Fruit fly (Drosophila melanogaster) whole organism, prepupa: ENCODE data around the gene CG8861.

Source experiments
- CG11294 ChIP-seq: fragments of 200-800 bp; sonication (Bioruptor generic); IDR thresholded peaks from 2 replicates; pipeline ENCODE4 v1.3.6; 2022; ENCODE audit warnings: missing biosample characterization, missing genetic modification characterization
- CG11762 ChIP-seq: fragments of 200-800 bp; sonication (Bioruptor generic); optimal IDR thresholded peaks from 3 replicates; lab custom pipeline; 2016; ENCODE audit warnings: missing biosample characterization, missing genetic modification characterization; ENCODE audit not compliant: insufficient read depth
- CG1621 ChIP-seq: fragments of 200-800 bp; sonication (Bioruptor generic); optimal IDR thresholded peaks from 3 replicates; lab custom pipeline; 2018; ENCODE audit warnings: missing biosample characterization, mild to moderate bottlenecking, missing genetic modification characterization
- CG3032 ChIP-seq: fragments of 200-800 bp; optimal IDR thresholded peaks from 2 replicates; lab custom pipeline; 2019; ENCODE audit warnings: missing biosample characterization, mild to moderate bottlenecking, missing genetic modification characterization, moderate library complexity
- CG32006 ChIP-seq: fragments of 200-800 bp; sonication (Bioruptor generic); optimal IDR thresholded peaks from 3 replicates; lab custom pipeline; 2017; ENCODE audit warnings: missing biosample characterization, mild to moderate bottlenecking, missing genetic modification characterization
- CG6276 ChIP-seq: fragments of 200-800 bp; sonication (Bioruptor generic); optimal IDR thresholded peaks from 2 replicates; lab custom pipeline; 2017; ENCODE audit warnings: missing biosample characterization, mild to moderate bottlenecking, missing genetic modification characterization
- CG6792 ChIP-seq: fragments of 200-800 bp; sonication (Bioruptor generic); optimal IDR thresholded peaks from 3 replicates; lab custom pipeline; 2016; ENCODE audit warnings: missing biosample characterization, missing genetic modification characterization
- CG8319 ChIP-seq: fragments of 200-800 bp; sonication (Bioruptor generic); optimal IDR thresholded peaks from 3 replicates; lab custom pipeline; 2016; ENCODE audit warnings: missing biosample characterization, missing genetic modification characterization
- Eip75B ChIP-seq: fragments of 200-800 bp; sonication (Bioruptor generic); optimal IDR thresholded peaks from 3 replicates; lab custom pipeline; 2016; ENCODE audit warnings: missing biosample characterization, missing genetic modification characterization
- Eip93F ChIP-seq: fragments of 200-800 bp; sonication (Bioruptor generic); optimal IDR thresholded peaks from 2 replicates; lab custom pipeline; 2016; ENCODE audit warnings: missing biosample characterization, mild to moderate bottlenecking, missing genetic modification characterization
- Gug ChIP-seq: fragments of 200-800 bp; sonication (Bioruptor generic); IDR thresholded peaks from 2 replicates; pipeline ENCODE4 v1.3.6; 2022; ENCODE audit warnings: missing biosample characterization, missing genetic modification characterization
- Lpt ChIP-seq: fragments of 200-800 bp; sonication (Bioruptor generic); optimal IDR thresholded peaks from 3 replicates; lab custom pipeline; 2016; ENCODE audit warnings: missing biosample characterization, missing genetic modification characterization
- Met ChIP-seq: fragments of 200-800 bp; sonication (Bioruptor generic); optimal IDR thresholded peaks from 3 replicates; lab custom pipeline; 2016; ENCODE audit warnings: missing biosample characterization, missing genetic modification characterization
- OdsH ChIP-seq: fragments of 200-800 bp; sonication (Bioruptor generic); optimal IDR thresholded peaks from 3 replicates; lab custom pipeline; 2016; ENCODE audit warnings: missing biosample characterization, missing genetic modification characterization
- Smox ChIP-seq: fragments of 200-800 bp; sonication (Bioruptor generic); optimal IDR thresholded peaks from 3 replicates; lab custom pipeline; 2016; ENCODE audit warnings: missing biosample characterization, missing genetic modification characterization
- Sox102F ChIP-seq: fragments of 200-800 bp; sonication (Bioruptor generic); optimal IDR thresholded peaks from 2 replicates; lab custom pipeline; 2016; ENCODE audit warnings: missing biosample characterization, mild to moderate bottlenecking, missing genetic modification characterization
- Sox14 ChIP-seq: fragments of 200-800 bp; sonication (Bioruptor generic); optimal IDR thresholded peaks from 3 replicates; lab custom pipeline; 2016; ENCODE audit warnings: missing biosample characterization, missing genetic modification characterization
- Sox15 ChIP-seq: fragments of 200-800 bp; sonication (Bioruptor generic); optimal IDR thresholded peaks from 3 replicates; lab custom pipeline; 2016; ENCODE audit warnings: missing biosample characterization, missing genetic modification characterization
- acj6 ChIP-seq: fragments of 200-800 bp; sonication (Bioruptor generic); optimal IDR thresholded peaks from 3 replicates; lab custom pipeline; 2016; ENCODE audit warnings: missing biosample characterization, missing genetic modification characterization
- cyc ChIP-seq: fragments of 200-800 bp; sonication (Bioruptor generic); optimal IDR thresholded peaks from 3 replicates; lab custom pipeline; 2016; ENCODE audit warnings: missing biosample characterization, missing genetic modification characterization
- dac ChIP-seq: fragments of 200-800 bp; sonication (Bioruptor generic); optimal IDR thresholded peaks from 2 replicates; lab custom pipeline; 2017; ENCODE audit warnings: missing biosample characterization, mild to moderate bottlenecking, missing genetic modification characterization
- dsx ChIP-seq: fragments of 200-800 bp; optimal IDR thresholded peaks from 3 replicates; lab custom pipeline; 2019; ENCODE audit warnings: missing biosample characterization, mild to moderate bottlenecking, missing genetic modification characterization, moderate library complexity; ENCODE audit not compliant: poor library complexity, severe bottlenecking
- eg ChIP-seq: fragments of 200-800 bp; sonication (Bioruptor generic); IDR thresholded peaks from 3 replicates; pipeline ENCODE4 v1.3.6; 2022; ENCODE audit warnings: missing biosample characterization, missing genetic modification characterization
- fd59A ChIP-seq: fragments of 200-800 bp; sonication (Bioruptor generic); optimal IDR thresholded peaks from 2 replicates; lab custom pipeline; 2017; ENCODE audit warnings: missing biosample characterization, mild to moderate bottlenecking, missing genetic modification characterization, missing genetic modification reagents
- fkh ChIP-seq: fragments of 200-800 bp; sonication (Bioruptor generic); optimal IDR thresholded peaks from 3 replicates; lab custom pipeline; 2017; ENCODE audit warnings: missing biosample characterization, mild to moderate bottlenecking, missing genetic modification characterization, moderate library complexity
- lz ChIP-seq: fragments of 200-800 bp; sonication (Bioruptor generic); optimal IDR thresholded peaks from 3 replicates; lab custom pipeline; 2016; ENCODE audit warnings: missing biosample characterization, missing genetic modification characterization
- svp ChIP-seq: fragments of 200-800 bp; sonication (Bioruptor generic); peaks from one replicate; lab custom pipeline; 2016; ENCODE audit warnings: missing biosample characterization, missing genetic modification characterization
- topi ChIP-seq: fragments of 200-800 bp; sonication (Bioruptor generic); optimal IDR thresholded peaks from 3 replicates; lab custom pipeline; 2016; ENCODE audit warnings: missing biosample characterization, missing genetic modification characterization
- vri ChIP-seq: fragments of 200-800 bp; sonication (Bioruptor generic); optimal IDR thresholded peaks from 3 replicates; lab custom pipeline; 2016; ENCODE audit warnings: missing biosample characterization, mild to moderate bottlenecking, missing genetic modification characterization

CG8861 gene

dm6 chr3R:9245576-9246200 is 82.6 kb downstream of the CG8861 start, which contains the start of gene Vps15 (continued):
- TF ChIP-seq lz (GFP tag; lab: Kevin White, UChicago) (peak; percentile 66), Sox14 (peak; percentile 71), CG11762 (GFP tag; lab: Kevin White, UChicago) (no peak), topi (peak; percentile 71), Eip93F (GFP tag; lab: Kevin White, UChicago) (no peak), Sox102F (GFP tag; lab: Kevin White, UChicago) (peak; percentile 67), acj6 (GFP tag; lab: Kevin White, UChicago) (peak; percentile 69), cyc (GFP tag; lab: Kevin White, UChicago) (peak; percentile 54), Sox15 (GFP tag; lab: Kevin White, UChicago) (peak; percentile 5), vri (no peak), Smox (peak; percentile 74), dsx (GFP tag; lab: Kevin White, UChicago) (peak; percentile 74), fkh (GFP tag; lab: Kevin White, UChicago) (no peak), Lpt (GFP tag; lab: Kevin White, UChicago) (peak; percentile 0), CG32006 (peak; percentile 21), CG3032 (tag; lab: Kevin White, UChicago) (peak; percentile 72), CG8319 (GFP tag; lab: Kevin White, UChicago) (no peak), OdsH (GFP tag; lab: Kevin White, UChicago) (peak; percentile 61), CG6276 (no peak), CG11294 (no peak), Met (GFP tag; lab: Kevin White, UChicago) (peak; percentile 65), dac (GFP tag; lab: Kevin White, UChicago) (no peak), eg (peak; percentile 78), Gug (peak; percentile 46), CG1621 (tag; lab: Kevin White, UChicago) (no peak), svp (GFP tag; lab: Kevin White, UChicago) (peak; percentile 91), Eip75B (GFP tag; lab: Kevin White, UChicago) (peak; percentile 65), CG6792 (peak; percentile 43), fd59A (GFP tag; lab: Kevin White, UChicago) (no peak)
- TF ChIP-seq, all 60 proteins: peak for 40
